Fruit fly (Drosophila melanogaster) whole organism, wandering third instar larva: ENCODE data around the gene Bre1.

Experiments used
- Abd-B ChIP-seq: fragments of >200 bp; optimal IDR thresholded peaks from 2 replicates; lab custom pipeline; 2017; ENCODE audit warnings: missing biosample characterization, missing genetic modification characterization
- CG32264 ChIP-seq: fragments of 200-800 bp; sonication (Bioruptor generic); optimal IDR thresholded peaks from 2 replicates; lab custom pipeline; 2016; ENCODE audit warnings: missing biosample characterization, missing genetic modification characterization
- CG9705 ChIP-seq: fragments of 200-800 bp; sonication (Bioruptor generic); optimal IDR thresholded peaks from 2 replicates; lab custom pipeline; 2018; ENCODE audit warnings: missing biosample characterization, mild to moderate bottlenecking, missing genetic modification characterization
- CrebA ChIP-seq: fragments of 200-800 bp; sonication (Bioruptor generic); optimal IDR thresholded peaks from 2 replicates; lab custom pipeline; 2016; ENCODE audit warnings: missing biosample characterization, mild to moderate bottlenecking, missing genetic modification characterization, borderline replicate concordance
- Dfd ChIP-seq: fragments of >200 bp; optimal IDR thresholded peaks from 2 replicates; lab custom pipeline; 2017; ENCODE audit warnings: missing biosample characterization, missing genetic modification characterization
- Dif ChIP-seq: fragments of 200-275, 200-300 bp; sonication (Bioruptor generic); optimal IDR thresholded peaks from 2 replicates; lab custom pipeline; 2018; ENCODE audit warnings: missing biosample characterization, missing genetic modification characterization; ENCODE audit not compliant: partially characterized antibody
- GATAd ChIP-seq: sonication (Bioruptor generic); optimal IDR thresholded peaks from 2 replicates; lab custom pipeline; 2016; ENCODE audit warnings: missing biosample characterization, missing genetic modification characterization
- HLH106 ChIP-seq: fragments of 200-800 bp; optimal IDR thresholded peaks from 3 replicates; lab custom pipeline; 2019; ENCODE audit warnings: missing biosample characterization, mild to moderate bottlenecking, missing genetic modification characterization, moderate library complexity
- Hnf4 ChIP-seq: fragments of 200-800 bp; sonication (Bioruptor generic); optimal IDR thresholded peaks from 2 replicates; lab custom pipeline; 2016; ENCODE audit warnings: missing biosample characterization, mild to moderate bottlenecking, missing genetic modification characterization
- Hr78 ChIP-seq: fragments of >200 bp; optimal IDR thresholded peaks from 2 replicates; lab custom pipeline; 2017; ENCODE audit warnings: missing biosample characterization, missing genetic modification characterization
- Hr83 ChIP-seq: fragments of 200-300 bp; sonication (Bioruptor generic); optimal IDR thresholded peaks from 2 replicates; lab custom pipeline; 2016; ENCODE audit warnings: missing biosample characterization, mild to moderate bottlenecking, missing genetic modification characterization, moderate library complexity; ENCODE audit not compliant: poor library complexity, severe bottlenecking
- Jra ChIP-seq: sonication (Bioruptor generic); optimal IDR thresholded peaks from 2 replicates; lab custom pipeline; 2016; ENCODE audit warnings: missing biosample characterization, missing genetic modification characterization
- Mio ChIP-seq: sonication (Bioruptor generic); optimal IDR thresholded peaks from 2 replicates; lab custom pipeline; 2016; ENCODE audit warnings: missing biosample characterization, missing genetic modification characterization
- Myc ChIP-seq: fragments of >200 bp; optimal IDR thresholded peaks from 2 replicates; lab custom pipeline; 2017
- N ChIP-seq: fragments of >200 bp; optimal IDR thresholded peaks from 2 replicates; lab custom pipeline; 2018; ENCODE audit warnings: missing biosample characterization, missing external identifiers, missing genetic modification characterization
- OdsH ChIP-seq: fragments of 200-800 bp; sonication (Bioruptor generic); optimal IDR thresholded peaks from 2 replicates; lab custom pipeline; 2016; ENCODE audit warnings: missing biosample characterization, mild to moderate bottlenecking, missing genetic modification characterization
- Rel ChIP-seq, 2 experiments: fragments of 200-800 bp; sonication (Bioruptor generic) in 1 of 2; optimal IDR thresholded peaks; 2 replicates in 1 of 2; 3 replicates in 1 of 2; lab custom pipeline; 2016 to 2019; ENCODE audit warnings: mild to moderate bottlenecking in 2 of 2, missing biosample characterization in 2 of 2, missing genetic modification characterization in 2 of 2, moderate library complexity in 1 of 2
- Sp1 ChIP-seq: fragments of 200-800 bp; sonication (Bioruptor generic); optimal IDR thresholded peaks from 3 replicates; lab custom pipeline; 2019; ENCODE audit warnings: missing biosample characterization, mild to moderate bottlenecking, missing genetic modification characterization, moderate library complexity
- Vsx2 ChIP-seq: fragments of 200-300, 225-300 bp; sonication (Bioruptor generic); optimal IDR thresholded peaks from 2 replicates; lab custom pipeline; 2018; ENCODE audit warnings: missing biosample characterization, missing genetic modification characterization; ENCODE audit not compliant: partially characterized antibody
- brk ChIP-seq: fragments of 200-800 bp; sonication (Bioruptor generic); optimal IDR thresholded peaks from 2 replicates; lab custom pipeline; 2016; ENCODE audit warnings: missing biosample characterization, mild to moderate bottlenecking, missing genetic modification characterization
- dl ChIP-seq, 2 experiments: fragments of 175-275, 200-275 bp in 1 of 2; fragments of 200-275 bp in 1 of 2; sonication (Bioruptor generic); optimal IDR thresholded peaks; lab custom pipeline; 2018; ENCODE audit warnings: mild to moderate bottlenecking in 2 of 2, missing biosample characterization in 2 of 2, missing genetic modification characterization in 2 of 2, moderate library complexity in 2 of 2; ENCODE audit not compliant: partially characterized antibody in 2 of 2, insufficient read depth in 1 of 2
- dmrt93B ChIP-seq: fragments of 200-800 bp; sonication (Bioruptor generic); optimal IDR thresholded peaks from 2 replicates; lab custom pipeline; 2018; ENCODE audit warnings: missing biosample characterization, mild to moderate bottlenecking, missing genetic modification characterization
- dsf ChIP-seq: sonication (Bioruptor generic); optimal IDR thresholded peaks from 2 replicates; lab custom pipeline; 2016; ENCODE audit warnings: missing biosample characterization, missing genetic modification characterization, borderline replicate concordance
- ey ChIP-seq: fragments of 200-800 bp; sonication (Bioruptor generic); optimal IDR thresholded peaks from 2 replicates; lab custom pipeline; 2016; ENCODE audit warnings: missing biosample characterization, missing genetic modification characterization
- foxo ChIP-seq, 2 experiments: fragments of 200-800 bp; sonication (Bioruptor generic); optimal IDR thresholded peaks; 2 replicates in 1 of 2; 3 replicates in 1 of 2; lab custom pipeline; 2016 to 2017; ENCODE audit warnings: missing biosample characterization in 2 of 2, missing genetic modification characterization in 2 of 2
- fru ChIP-seq: fragments of 200-800 bp; sonication (Bioruptor generic); optimal IDR thresholded peaks from 3 replicates; lab custom pipeline; 2016; ENCODE audit warnings: missing biosample characterization, mild to moderate bottlenecking, missing genetic modification characterization
- h ChIP-seq: fragments of 200-800 bp; sonication (Bioruptor generic); optimal IDR thresholded peaks from 3 replicates; lab custom pipeline; 2016; ENCODE audit warnings: missing biosample characterization, mild to moderate bottlenecking, missing genetic modification characterization
- jim ChIP-seq: fragments of 175-275, 200-325 bp; sonication (Bioruptor generic); optimal IDR thresholded peaks from 2 replicates; lab custom pipeline; 2016; ENCODE audit warnings: missing biosample characterization, mild to moderate bottlenecking, missing genetic modification characterization
- lola ChIP-seq: fragments of >200 bp; optimal IDR thresholded peaks from 2 replicates; lab custom pipeline; 2017; ENCODE audit warnings: missing biosample characterization, missing genetic modification characterization
- psq ChIP-seq: fragments of 200-800 bp; sonication (Bioruptor generic); optimal IDR thresholded peaks from 3 replicates; lab custom pipeline; 2017; ENCODE audit warnings: missing biosample characterization, mild to moderate bottlenecking, missing genetic modification characterization, moderate library complexity
- rgr ChIP-seq: fragments of 200-800 bp; sonication (Bioruptor generic); optimal IDR thresholded peaks from 3 replicates; lab custom pipeline; 2016; ENCODE audit warnings: missing biosample characterization, mild to moderate bottlenecking, missing genetic modification characterization
- sage ChIP-seq: fragments of 200-800 bp; sonication (Bioruptor generic); optimal IDR thresholded peaks from 2 replicates; lab custom pipeline; 2016; ENCODE audit warnings: missing biosample characterization, mild to moderate bottlenecking, missing genetic modification characterization
- sv ChIP-seq: fragments of 200-800 bp; sonication (Bioruptor generic); optimal IDR thresholded peaks from 3 replicates; lab custom pipeline; 2016; ENCODE audit warnings: missing biosample characterization, missing genetic modification characterization
- tai ChIP-seq: sonication (Bioruptor generic); optimal IDR thresholded peaks from 2 replicates; lab custom pipeline; 2016; ENCODE audit warnings: missing biosample characterization, missing genetic modification characterization
- usp ChIP-seq: fragments of >200 bp; optimal IDR thresholded peaks from 2 replicates; lab custom pipeline; 2017; ENCODE audit warnings: missing biosample characterization, missing genetic modification characterization
- woc ChIP-seq: sonication (Bioruptor generic); optimal IDR thresholded peaks from 2 replicates; lab custom pipeline; 2016; ENCODE audit warnings: missing biosample characterization, mild to moderate bottlenecking, missing genetic modification characterization

Gene Bre1

dm6 chr3L:5793967-5794366 is at the start of gene Bre1:
Bre1 (minus strand) TSS chr3L:5794192.
- TF ChIP-seq Dfd: no peak
- TF ChIP-seq Rel (GFP tag; optimal IDR thresholded peaks at IDR 0.05; lab: Kevin White, UChicago): no peak
- no peak for TF ChIP-seq Rel (tag; optimal IDR thresholded peaks at IDR 0.05; lab: Kevin White, UChicago)
- no peak for TF ChIP-seq fru (GFP tag; lab: Kevin White, UChicago)
- TF ChIP-seq, all 38 proteins: peak for 0

- TF ChIP-seq foxo (GFP tag; optimal IDR thresholded peaks at IDR 0.05; lab: Kevin White, UChicago) (peak in 1 of 2 experiments; percentile 19), Dfd (peak; percentile 79), brk (GFP tag; lab: Kevin White, UChicago) (no peak), psq (GFP tag; lab: Kevin White, UChicago) (peak; percentile 28)
Measured at dm6 chr3L:5840847-5841246, 46.9 kb upstream of the Bre1 start.

- TF ChIP-seq Hnf4 (no peak), Sp1 (GFP tag; lab: Kevin White, UChicago) (no peak)
Measured at dm6 chr3L:5838880-5839279, 44.9 kb upstream of the Bre1 start.

dm6 chr3L:5838295-5838694 is 44.3 kb upstream of the Bre1 start:
- TF ChIP-seq usp (GFP tag; lab: Kevin White, UChicago): no peak
- TF ChIP-seq Hr83 (GFP tag; lab: Kevin White, UChicago): no peak
- TF ChIP-seq tai (GFP tag; lab: Kevin White, UChicago): no peak
- no peak for TF ChIP-seq jim (GFP tag; lab: Kevin White, UChicago)
- TF ChIP-seq Mio (GFP tag; lab: Kevin White, UChicago): no peak
- TF ChIP-seq Rel (GFP tag; optimal IDR thresholded peaks at IDR 0.05; lab: Kevin White, UChicago): no peak
- no peak for TF ChIP-seq Rel (tag; optimal IDR thresholded peaks at IDR 0.05; lab: Kevin White, UChicago)
- TF ChIP-seq sage (GFP tag; lab: Kevin White, UChicago): no peak
- no peak for TF ChIP-seq CG32264 (GFP tag; lab: Kevin White, UChicago)
- TF ChIP-seq dmrt93B: no peak
- TF ChIP-seq Dfd: no peak
- no peak for TF ChIP-seq N (GFP tag; lab: Kevin White, UChicago)
- TF ChIP-seq lola: no peak
- TF ChIP-seq foxo (GFP tag; optimal IDR thresholded peaks at IDR 0.05; lab: Kevin White, UChicago): no peak
- TF ChIP-seq rgr (GFP tag; lab: Kevin White, UChicago): no peak
- no peak for TF ChIP-seq dsf (GFP tag; lab: Kevin White, UChicago)
- no peak for TF ChIP-seq h

dm6 chr3L:5835887-5836646 is 42.1 kb upstream of the Bre1 start:
- no peak for TF ChIP-seq sage (GFP tag; lab: Kevin White, UChicago)
- TF ChIP-seq Mio (GFP tag; lab: Kevin White, UChicago): no peak
- TF ChIP-seq dmrt93B: no peak
- TF ChIP-seq Sp1 (GFP tag; lab: Kevin White, UChicago): no peak
- TF ChIP-seq h: peak; percentile 46
- no peak for TF ChIP-seq Myc (lab: Kevin White, UChicago)
- no peak for TF ChIP-seq Hr83 (GFP tag; lab: Kevin White, UChicago)
- no peak for TF ChIP-seq GATAd (GFP tag; lab: Kevin White, UChicago)
- no peak for TF ChIP-seq tai (GFP tag; lab: Kevin White, UChicago)
- TF ChIP-seq CG9705 (GFP tag; lab: Kevin White, UChicago): no peak
- TF ChIP-seq lola: no peak
- no peak for TF ChIP-seq Abd-B
- no peak for TF ChIP-seq CrebA (GFP tag; lab: Kevin White, UChicago)
- TF ChIP-seq sv (GFP tag; lab: Kevin White, UChicago): no peak
- TF ChIP-seq foxo (GFP tag; optimal IDR thresholded peaks at IDR 0.05; lab: Kevin White, UChicago): peak in 1 of 2 experiments; percentile 32
- TF ChIP-seq Hr78: no peak
- no peak for TF ChIP-seq Rel (GFP tag; optimal IDR thresholded peaks at IDR 0.05; lab: Kevin White, UChicago)
- no peak for TF ChIP-seq Rel (tag; optimal IDR thresholded peaks at IDR 0.05; lab: Kevin White, UChicago)
- TF ChIP-seq usp (GFP tag; lab: Kevin White, UChicago): no peak
- peak; percentile 20 for TF ChIP-seq psq (GFP tag; lab: Kevin White, UChicago)
- TF ChIP-seq fru (GFP tag; lab: Kevin White, UChicago): peak; percentile 35
- TF ChIP-seq Hnf4: no peak
- TF ChIP-seq dl (GFP tag; optimal IDR thresholded peaks at IDR 0.05; lab: Kevin White, UChicago; ENCODE audit: insufficient read depth in 1 of 2, partially characterized antibody in 2 of 2): no peak
- no peak for TF ChIP-seq CG32264 (GFP tag; lab: Kevin White, UChicago)
- TF ChIP-seq woc: peak; percentile 11
- TF ChIP-seq Vsx2: no peak
- no peak for TF ChIP-seq Dfd
- TF ChIP-seq Dif (GFP tag; lab: Kevin White, UChicago): no peak
- TF ChIP-seq ey (GFP tag; lab: Kevin White, UChicago): peak; percentile 33
- no peak for TF ChIP-seq jim (GFP tag; lab: Kevin White, UChicago)
- peak; percentile 36 for TF ChIP-seq OdsH
- no peak for TF ChIP-seq HLH106 (tag; lab: Kevin White, UChicago)
- peak; percentile 11 for TF ChIP-seq rgr (GFP tag; lab: Kevin White, UChicago)
- no peak for TF ChIP-seq Jra
- no peak for TF ChIP-seq N (GFP tag; lab: Kevin White, UChicago)
